Worm (Caenorhabditis elegans) whole organism, L3 larva: ENCODE results near the gene Y51B9A.9.

Source experiments
- R02D3.7 ChIP-seq: fragments of 150-350 bp; optimal IDR thresholded peaks from 2 replicates; lab custom pipeline; 2014; ENCODE audit warnings: missing biosample characterization, missing genetic modification characterization
- ZK546.5 ChIP-seq: sonication (generic microtip); optimal IDR thresholded peaks from 2 replicates; lab custom pipeline; 2017; ENCODE audit warnings: missing biosample characterization, missing genetic modification characterization
- aly-2 ChIP-seq: fragments of 150-350 bp; optimal IDR thresholded peaks from 2 replicates; lab custom pipeline; 2014; ENCODE audit warnings: missing biosample characterization, missing genetic modification characterization
- ama-1 ChIP-seq: fragments of 150-350 bp; optimal IDR thresholded peaks from 2 replicates; lab custom pipeline; 2018
- ceh-16 ChIP-seq: sonication (generic microtip); optimal IDR thresholded peaks from 2 replicates; lab custom pipeline; 2017; ENCODE audit warnings: missing biosample characterization, missing genetic modification characterization
- ceh-28 ChIP-seq: fragments of 150-350 bp; optimal IDR thresholded peaks from 2 replicates; lab custom pipeline; 2014; ENCODE audit warnings: missing biosample characterization, missing genetic modification reagents, missing genetic modification characterization
- ceh-82 ChIP-seq: fragments of 150-350 bp; optimal IDR thresholded peaks from 2 replicates; lab custom pipeline; 2014; ENCODE audit warnings: missing biosample characterization, missing genetic modification characterization
- ceh-9 ChIP-seq: sonication (generic microtip); optimal IDR thresholded peaks from 2 replicates; lab custom pipeline; 2018; ENCODE audit warnings: missing biosample characterization, missing genetic modification characterization
- daf-12 ChIP-seq: fragments of 150-350 bp; optimal IDR thresholded peaks from 2 replicates; lab custom pipeline; 2014; ENCODE audit warnings: missing biosample characterization, missing genetic modification reagents, missing genetic modification characterization
- egl-27 ChIP-seq: sonication (generic microtip); optimal IDR thresholded peaks from 4 replicates; lab custom pipeline; 2017; ENCODE audit warnings: missing biosample characterization, missing genetic modification reagents, missing genetic modification characterization
- elt-3 ChIP-seq, 3 experiments: fragments of 150-350 bp in 1 of 3; sonication (generic microtip) in 2 of 3; optimal IDR thresholded peaks; 2 replicates in 2 of 3; 4 replicates in 1 of 3; lab custom pipeline; 2014 to 2017; ENCODE audit warnings: missing biosample characterization in 3 of 3, missing genetic modification characterization in 3 of 3
- eor-1 ChIP-seq, 2 experiments: fragments of 150-350 bp; optimal IDR thresholded peaks; 2 replicates each; lab custom pipeline; 2014 to 2018; ENCODE audit warnings: missing biosample characterization in 2 of 2, missing genetic modification characterization in 2 of 2
- fkh-10 ChIP-seq: sonication (generic microtip); optimal IDR thresholded peaks from 2 replicates; lab custom pipeline; 2017; ENCODE audit warnings: missing biosample characterization, missing genetic modification reagents, missing genetic modification characterization
- fkh-2 ChIP-seq: fragments of 150-350 bp; optimal IDR thresholded peaks from 2 replicates; lab custom pipeline; 2014; ENCODE audit warnings: missing biosample characterization, missing genetic modification reagents, missing genetic modification characterization
- fos-1 ChIP-seq: fragments of 150-350 bp; optimal IDR thresholded peaks from 2 replicates; lab custom pipeline; 2014; ENCODE audit warnings: missing biosample characterization, missing genetic modification characterization
- lin-15B ChIP-seq: fragments of 150-350 bp; optimal IDR thresholded peaks from 2 replicates; lab custom pipeline; 2014; ENCODE audit warnings: missing biosample characterization, missing genetic modification characterization
- lsy-12 ChIP-seq: sonication (generic microtip); optimal IDR thresholded peaks from 2 replicates; lab custom pipeline; 2016; ENCODE audit warnings: mild to moderate bottlenecking, missing genetic modification characterization, missing compliant biosample characterization
- mml-1 ChIP-seq: fragments of 150-350 bp; sonication (generic microtip); optimal IDR thresholded peaks from 3 replicates; lab custom pipeline; 2014; ENCODE audit warnings: missing biosample characterization, missing genetic modification characterization
- nfya-1 ChIP-seq: sonication (generic microtip); optimal IDR thresholded peaks from 2 replicates; lab custom pipeline; 2017; ENCODE audit warnings: missing genetic modification characterization, mild to moderate bottlenecking, missing compliant biosample characterization, antibody characterized with exemption, moderate library complexity; ENCODE audit not compliant: insufficient read depth
- nhr-23 ChIP-seq: fragments of 150-350 bp; optimal IDR thresholded peaks from 2 replicates; lab custom pipeline; 2014; ENCODE audit warnings: missing biosample characterization, missing genetic modification reagents, missing genetic modification characterization
- nhr-25 ChIP-seq: sonication (generic microtip); optimal IDR thresholded peaks from 2 replicates; lab custom pipeline; 2017; ENCODE audit warnings: missing biosample characterization, missing genetic modification characterization
- nhr-28 ChIP-seq: fragments of 150-350 bp; optimal IDR thresholded peaks from 2 replicates; lab custom pipeline; 2014; ENCODE audit warnings: missing biosample characterization, missing genetic modification characterization
- nhr-67 ChIP-seq: fragments of 150-350 bp; optimal IDR thresholded peaks from 2 replicates; lab custom pipeline; 2014; ENCODE audit warnings: missing biosample characterization, missing genetic modification characterization
- nhr-76 ChIP-seq: fragments of 150-350 bp; sonication (generic microtip); optimal IDR thresholded peaks from 5 replicates; lab custom pipeline; 2014; ENCODE audit warnings: missing biosample characterization, missing genetic modification characterization
- pha-4 ChIP-seq: fragments of 150-350 bp; optimal IDR thresholded peaks from 2 replicates; lab custom pipeline; 2014; ENCODE audit warnings: missing biosample characterization, missing genetic modification reagents, missing genetic modification characterization
- pqm-1 ChIP-seq: fragments of 150-350 bp; optimal IDR thresholded peaks from 2 replicates; lab custom pipeline; 2017; ENCODE audit warnings: missing biosample characterization, missing genetic modification characterization, inconsistent platforms
- skn-1 ChIP-seq: fragments of 150-350 bp; optimal IDR thresholded peaks from 2 replicates; lab custom pipeline; 2014; ENCODE audit warnings: missing biosample characterization, missing genetic modification characterization
- snpc-4 ChIP-seq: fragments of 150-350 bp; optimal IDR thresholded peaks from 2 replicates; lab custom pipeline; 2014; ENCODE audit warnings: missing biosample characterization, missing genetic modification characterization
- unc-39 ChIP-seq: sonication (generic microtip); optimal IDR thresholded peaks from 4 replicates; lab custom pipeline; 2017; ENCODE audit warnings: missing biosample characterization, missing genetic modification characterization
- zag-1 ChIP-seq: fragments of 150-350 bp; optimal IDR thresholded peaks from 2 replicates; lab custom pipeline; 2014; ENCODE audit warnings: missing biosample characterization, missing genetic modification characterization
- ztf-11 ChIP-seq: fragments of 150-350 bp; optimal IDR thresholded peaks from 2 replicates; lab custom pipeline; 2014; ENCODE audit warnings: missing biosample characterization, missing genetic modification characterization
- ztf-4 ChIP-seq: fragments of 150-350 bp; optimal IDR thresholded peaks from 2 replicates; lab custom pipeline; 2014; ENCODE audit warnings: missing biosample characterization, missing genetic modification characterization

The Y51B9A.9 gene

DNA sequence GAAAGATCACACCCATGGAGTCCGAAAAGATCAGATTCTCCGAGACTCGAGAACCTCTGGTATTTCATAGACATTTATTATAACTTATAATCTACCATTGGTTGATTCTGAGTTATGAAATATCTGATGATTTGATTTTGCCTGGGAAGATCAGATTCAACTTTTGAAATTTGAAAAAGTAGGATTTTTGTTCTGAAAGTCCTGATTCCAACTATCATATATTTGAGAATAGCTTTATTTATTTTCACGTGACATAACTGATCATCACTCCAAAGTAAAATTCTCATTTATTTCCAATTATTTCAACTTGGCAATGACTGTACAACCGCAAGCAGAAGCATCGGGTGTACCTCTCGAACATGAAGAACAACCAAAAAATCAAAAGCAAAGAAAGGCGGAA lies 2.4 kb upstream of the Y51B9A.9 start, which contains the start of gene Y51B9A.7:
Gene Y51B9A.7, plus strand, starts transcription at position 301 of the 400 bp plus-strand sequence.
- TF ChIP-seq ceh-82 (tag; lab: Kevin White, UChicago) = no peak
- no peak for TF ChIP-seq ama-1 (lab: Kevin White, UChicago)
- no peak for TF ChIP-seq elt-3 (tag; optimal IDR thresholded peaks at IDR 0.05; lab: Kevin White, UChicago)
- no peak for TF ChIP-seq snpc-4 (tag; lab: Kevin White, UChicago)
- no peak for TF ChIP-seq fos-1 (tag; lab: Kevin White, UChicago)
- no peak for TF ChIP-seq fkh-10 (GFP tag; lab: Kevin White, UChicago)
- no peak for TF ChIP-seq aly-2 (tag; lab: Kevin White, UChicago)
- TF ChIP-seq daf-12 (tag; lab: Kevin White, UChicago) = no peak
- no peak for TF ChIP-seq ceh-28 (tag; lab: Kevin White, UChicago)
- no peak for TF ChIP-seq skn-1
- TF ChIP-seq ceh-9 (tag; lab: Kevin White, UChicago) = no peak
- no peak for TF ChIP-seq nhr-76 (tag; lab: Kevin White, UChicago)

DNA sequence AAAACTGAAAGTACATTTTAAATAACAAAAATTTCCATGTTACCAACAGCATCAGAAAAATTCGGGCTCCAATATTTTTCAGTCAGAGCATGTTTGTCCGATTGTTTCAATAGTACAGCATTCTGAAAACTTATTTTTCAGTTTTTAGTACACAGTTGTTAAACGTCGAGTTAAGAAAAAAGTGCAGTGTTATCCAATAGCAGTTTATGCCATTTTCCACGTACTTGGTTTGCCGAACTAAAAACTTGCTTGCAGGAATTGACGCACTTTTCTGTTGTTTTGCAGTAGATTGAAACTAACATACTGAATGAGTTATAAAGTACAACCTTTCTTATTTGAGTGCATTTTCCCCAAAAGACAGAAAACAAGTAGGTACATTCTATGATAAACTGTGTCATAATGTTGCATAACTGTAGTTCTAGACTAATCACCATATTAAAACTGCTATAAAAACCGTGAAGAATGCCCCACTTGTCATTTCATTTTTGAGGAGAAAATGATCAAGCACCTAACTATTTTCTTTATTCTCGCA lies 1.0 kb upstream of the Y51B9A.9 start, which contains the start of the genes Y51B9A.14 and Y51B9A.8:
Gene Y51B9A.14, minus strand, starts transcription at position 101 of the 532 bp plus-strand sequence.
Gene Y51B9A.8, plus strand, starts transcription at position 482 of the 532 bp plus-strand sequence.
- no peak for TF ChIP-seq nhr-76 (tag; lab: Kevin White, UChicago)
- TF ChIP-seq nhr-25 (tag; lab: Kevin White, UChicago) = no peak
- no peak for TF ChIP-seq ztf-11 (tag; lab: Kevin White, UChicago)
- TF ChIP-seq mml-1 (tag; lab: Kevin White, UChicago) = no peak
- no peak for TF ChIP-seq nhr-23 (tag; lab: Kevin White, UChicago)
- TF ChIP-seq ztf-4 (tag; lab: Kevin White, UChicago) = no peak
- TF ChIP-seq ceh-9 (tag; lab: Kevin White, UChicago) = no peak
- no peak for TF ChIP-seq ceh-82 (tag; lab: Kevin White, UChicago)
- no peak for TF ChIP-seq nhr-28 (tag; lab: Kevin White, UChicago)
- TF ChIP-seq nfya-1 (tag; lab: Kevin White, UChicago) = no peak
- TF ChIP-seq zag-1 (tag; lab: Kevin White, UChicago) = no peak

DNA sequence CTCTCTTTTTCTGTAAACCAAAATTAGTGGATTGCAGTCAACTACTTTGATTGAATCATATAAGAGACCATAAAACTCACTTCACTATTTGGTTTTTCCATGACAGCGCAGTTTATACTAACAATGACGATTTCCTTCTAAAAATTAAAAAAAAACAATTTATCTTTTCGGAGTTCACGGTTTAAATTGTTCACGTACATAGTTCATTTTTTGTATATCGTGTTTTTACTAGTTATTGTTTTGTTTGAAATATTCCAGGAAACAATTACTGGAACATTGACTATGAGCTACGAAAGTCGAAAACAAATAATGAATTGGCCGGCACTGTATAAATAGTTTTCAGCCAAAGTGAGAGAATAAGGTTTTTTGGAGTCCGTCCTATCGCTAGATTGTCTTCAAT lies 4.7 kb downstream of the Y51B9A.9 start, which contains the start of gene lido-17:
Gene lido-17, minus strand, starts transcription at position 101 of the 400 bp plus-strand sequence.
- TF ChIP-seq ama-1 (lab: Kevin White, UChicago) (no peak), egl-27 (tag; lab: Kevin White, UChicago) (no peak), unc-39 (tag; lab: Kevin White, UChicago) (no peak), aly-2 (tag; lab: Kevin White, UChicago) (no peak), fkh-2 (tag; lab: Kevin White, UChicago) (no peak), ceh-16 (tag; lab: Kevin White, UChicago) (no peak), lsy-12 (tag; lab: Kevin White, UChicago) (no peak), elt-3 (tag; optimal IDR thresholded peaks at IDR 0.05; lab: Kevin White, UChicago) (no peak), pha-4 (no peak), nhr-67 (tag; lab: Kevin White, UChicago) (no peak), zag-1 (tag; lab: Kevin White, UChicago) (no peak), lin-15B (tag; lab: Kevin White, UChicago) (no peak)

DNA sequence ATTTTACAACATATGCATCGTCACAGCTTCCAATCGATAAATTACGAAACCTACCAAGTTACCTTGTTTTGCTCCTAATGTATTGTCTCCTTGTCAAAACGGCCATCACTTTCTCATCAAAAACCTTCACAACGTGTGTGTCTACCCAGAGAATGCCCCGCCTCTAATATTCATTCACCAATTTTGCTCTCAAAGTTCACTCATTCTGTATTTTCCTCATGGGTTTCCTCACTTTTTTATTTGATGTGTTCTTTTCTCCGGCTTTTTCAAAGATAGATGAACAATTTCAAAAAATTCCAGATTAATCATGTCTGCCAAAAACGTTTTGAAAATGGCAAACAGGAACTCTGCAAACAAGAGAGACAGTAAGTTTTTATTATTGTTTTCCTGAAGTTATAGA lies 12.2 kb downstream of the Y51B9A.9 start, which contains the start of gene C06C3.7:
Gene C06C3.7, plus strand, starts transcription at position 301 of the 400 bp plus-strand sequence.
- TF ChIP-seq R02D3.7 (tag; lab: Kevin White, UChicago) (no peak), skn-1 (no peak), ZK546.5 (no peak), pqm-1 (tag; lab: Kevin White, UChicago) (no peak), zag-1 (tag; lab: Kevin White, UChicago) (no peak), unc-39 (tag; lab: Kevin White, UChicago) (no peak), ceh-9 (tag; lab: Kevin White, UChicago) (no peak), nhr-23 (tag; lab: Kevin White, UChicago) (no peak), elt-3 (tag; optimal IDR thresholded peaks at IDR 0.05; lab: Kevin White, UChicago) (no peak), ceh-28 (tag; lab: Kevin White, UChicago) (no peak), nhr-76 (tag; lab: Kevin White, UChicago) (no peak), pha-4 (no peak), ama-1 (lab: Kevin White, UChicago) (no peak), ztf-11 (tag; lab: Kevin White, UChicago) (no peak), daf-12 (tag; lab: Kevin White, UChicago) (no peak), nhr-25 (tag; lab: Kevin White, UChicago) (no peak), fos-1 (tag; lab: Kevin White, UChicago) (no peak), eor-1 (tag; optimal IDR thresholded peaks at IDR 0.05; lab: Kevin White, UChicago) (no peak)
